Fruit fly (Drosophila melanogaster) whole organism, embryonic: ENCODE measurements around the gene CG9171.

Experiments used
- Awh ChIP-seq: fragments of 200-800 bp; sonication (Bioruptor generic); IDR thresholded peaks from 2 replicates; pipeline ENCODE4, ENCODE4 v1.3.6; 2022; ENCODE audit warnings: missing biosample characterization, missing genetic modification characterization
- CG10321 ChIP-seq: fragments of 200-800 bp; sonication (Bioruptor generic); IDR thresholded peaks from 2 replicates; pipeline ENCODE4 v1.3.6; 2022; ENCODE audit warnings: missing biosample characterization, missing genetic modification characterization
- CG12942 ChIP-seq: fragments of 200-800 bp; sonication (Bioruptor generic); optimal IDR thresholded peaks from 3 replicates; lab custom pipeline; 2016; ENCODE audit warnings: missing biosample characterization, missing genetic modification characterization
- CG15269 ChIP-seq: fragments of 200-800 bp; sonication (Bioruptor generic); optimal IDR thresholded peaks from 2 replicates; lab custom pipeline; 2018; ENCODE audit warnings: missing biosample characterization, mild to moderate bottlenecking, missing genetic modification characterization, moderate library complexity
- CG18599 ChIP-seq: fragments of 200-800 bp; sonication (Bioruptor generic); optimal IDR thresholded peaks from 3 replicates; lab custom pipeline; 2017; ENCODE audit warnings: missing biosample characterization, missing genetic modification characterization, mild to moderate bottlenecking, moderate library complexity, missing genetic modification reagents
- CG2678 ChIP-seq: fragments of 200-800 bp; sonication (Bioruptor generic); optimal IDR thresholded peaks from 3 replicates; lab custom pipeline; 2019; ENCODE audit warnings: missing biosample characterization, mild to moderate bottlenecking, missing genetic modification characterization, moderate library complexity
- CG32532 ChIP-seq: fragments of 200-800 bp; sonication (Bioruptor generic); IDR thresholded peaks from 2 replicates; pipeline ENCODE4 v1.3.6; 2022; ENCODE audit warnings: missing biosample characterization, missing genetic modification characterization
- CG34376 ChIP-seq: fragments of 200-800 bp; sonication (Bioruptor generic); optimal IDR thresholded peaks from 2 replicates; lab custom pipeline; 2018; ENCODE audit warnings: missing biosample characterization, mild to moderate bottlenecking, missing genetic modification characterization
- CG3726 ChIP-seq: fragments of 200-800 bp; sonication (Bioruptor generic); IDR thresholded peaks from 3 replicates; pipeline ENCODE4, ENCODE4 v1.3.6; 2022; ENCODE audit warnings: missing biosample characterization, missing genetic modification characterization
- CG4617 ChIP-seq: fragments of 200-800 bp; sonication (Bioruptor generic); optimal IDR thresholded peaks from 3 replicates; lab custom pipeline; 2016; ENCODE audit warnings: missing biosample characterization, missing genetic modification characterization, borderline replicate concordance
- CG9932 ChIP-seq: fragments of 200-800 bp; sonication (Bioruptor generic); IDR thresholded peaks from 2 replicates; pipeline ENCODE4 v1.3.6; 2022; ENCODE audit warnings: missing biosample characterization, missing genetic modification characterization
- CkIIα-i1 ChIP-seq: fragments of 200-800 bp; sonication (Bioruptor generic); IDR thresholded peaks from 2 replicates; pipeline ENCODE4 v1.3.6; 2022; ENCODE audit warnings: missing biosample characterization, missing genetic modification characterization
- D19A ChIP-seq: fragments of 200-800 bp; optimal IDR thresholded peaks from 3 replicates; lab custom pipeline; 2019; ENCODE audit warnings: missing biosample characterization, mild to moderate bottlenecking, missing genetic modification characterization, moderate library complexity
- Doc3 ChIP-seq: fragments of 200-800 bp; sonication (Bioruptor generic); IDR thresholded peaks from 3 replicates; pipeline ENCODE4 v1.3.6; 2022; ENCODE audit warnings: missing biosample characterization, missing genetic modification characterization; ENCODE audit not compliant: partially characterized antibody
- Fer3 ChIP-seq: fragments of 200-800 bp; sonication (Bioruptor generic); optimal IDR thresholded peaks from 2 replicates; lab custom pipeline; 2018; ENCODE audit warnings: missing biosample characterization, mild to moderate bottlenecking, missing genetic modification characterization, moderate library complexity
- Lpt ChIP-seq: fragments of >200 bp; optimal IDR thresholded peaks from 2 replicates; lab custom pipeline; 2018; ENCODE audit warnings: missing biosample characterization, missing genetic modification characterization
- MBD-R2 ChIP-seq: fragments of 200-800 bp; sonication (Bioruptor generic); IDR thresholded peaks from 2 replicates; pipeline ENCODE4 v1.3.6; 2022; ENCODE audit warnings: missing biosample characterization, missing genetic modification characterization
- NfI ChIP-seq: fragments of 200-800 bp; sonication (Bioruptor generic); optimal IDR thresholded peaks from 3 replicates; lab custom pipeline; 2018; ENCODE audit warnings: missing biosample characterization, mild to moderate bottlenecking, missing genetic modification characterization, moderate library complexity
- PHDP ChIP-seq: fragments of 200-800 bp; sonication (Bioruptor generic); optimal IDR thresholded peaks from 3 replicates; lab custom pipeline; 2018; ENCODE audit warnings: missing biosample characterization, mild to moderate bottlenecking, missing genetic modification characterization, moderate library complexity
- Pdp1 ChIP-seq, 2 experiments: fragments of 200-800 bp; sonication (Bioruptor generic); optimal IDR thresholded peaks; 3 replicates each; lab custom pipeline; 2016; ENCODE audit warnings: missing biosample characterization in 2 of 2, missing genetic modification characterization in 2 of 2, mild to moderate bottlenecking in 1 of 2, moderate library complexity in 1 of 2
- Poxn ChIP-seq: fragments of 200-800 bp; sonication (Bioruptor generic); IDR thresholded peaks from 2 replicates; pipeline ENCODE4 v1.3.6; 2022; ENCODE audit warnings: missing biosample characterization, missing genetic modification characterization
- Tbp ChIP-seq: fragments of >200 bp; optimal IDR thresholded peaks from 2 replicates; lab custom pipeline; 2018; ENCODE audit warnings: missing biosample characterization, missing genetic modification characterization
- Xrp1 ChIP-seq: fragments of 200-800 bp; sonication (Bioruptor generic); IDR thresholded peaks from 2 replicates; pipeline ENCODE4 v1.3.6; 2022; ENCODE audit warnings: missing biosample characterization, missing genetic modification characterization
- ac ChIP-seq: fragments of 200-800 bp; sonication (Bioruptor generic); optimal IDR thresholded peaks from 3 replicates; lab custom pipeline; 2017; ENCODE audit warnings: missing biosample characterization, mild to moderate bottlenecking, missing genetic modification characterization
- cas ChIP-seq: fragments of 200-800 bp; sonication (Bioruptor generic); IDR thresholded peaks from 2 replicates; pipeline ENCODE4 v1.3.6; 2022; ENCODE audit warnings: missing biosample characterization, missing genetic modification characterization
- caup ChIP-seq: fragments of 200-800 bp; sonication (Bioruptor generic); optimal IDR thresholded peaks from 3 replicates; lab custom pipeline; 2017; ENCODE audit warnings: missing biosample characterization, mild to moderate bottlenecking, missing genetic modification characterization, moderate library complexity; ENCODE audit not compliant: severe bottlenecking
- chinmo ChIP-seq: fragments of 200-800 bp; sonication (Bioruptor generic); IDR thresholded peaks from 4 replicates; pipeline ENCODE4 v1.3.6; 2022; ENCODE audit warnings: missing biosample characterization, missing genetic modification characterization; ENCODE audit not compliant: partially characterized antibody
- chn ChIP-seq: fragments of 200-800 bp; sonication (Bioruptor generic); optimal IDR thresholded peaks from 2 replicates; lab custom pipeline; 2016; ENCODE audit warnings: missing biosample characterization, missing genetic modification characterization
- cwo ChIP-seq: fragments of 200-800 bp; sonication (Bioruptor generic); optimal IDR thresholded peaks from 3 replicates; lab custom pipeline; 2017; ENCODE audit warnings: missing biosample characterization, missing genetic modification characterization, mild to moderate bottlenecking, moderate library complexity, missing genetic modification reagents
- exex ChIP-seq: fragments of 200-800 bp; sonication (Bioruptor generic); optimal IDR thresholded peaks from 4 replicates; lab custom pipeline; 2018; ENCODE audit warnings: missing biosample characterization, mild to moderate bottlenecking, missing genetic modification characterization, moderate library complexity
- fru ChIP-seq: fragments of >200 bp; optimal IDR thresholded peaks from 2 replicates; lab custom pipeline; 2017
- gem ChIP-seq: fragments of 200-800 bp; sonication (Bioruptor generic); optimal IDR thresholded peaks from 2 replicates; lab custom pipeline; 2019; ENCODE audit warnings: missing biosample characterization, mild to moderate bottlenecking, missing genetic modification characterization, moderate library complexity
- grn ChIP-seq: fragments of 200-800 bp; sonication (Bioruptor generic); optimal IDR thresholded peaks from 3 replicates; lab custom pipeline; 2017; ENCODE audit warnings: missing biosample characterization, missing genetic modification characterization
- gsb ChIP-seq: fragments of 200-800 bp; sonication (Bioruptor generic); IDR thresholded peaks from 2 replicates; pipeline ENCODE4 v1.3.6; 2022; ENCODE audit warnings: missing biosample characterization, missing genetic modification characterization
- hbn ChIP-seq: fragments of 200-800 bp; sonication (Bioruptor generic); IDR thresholded peaks from 2 replicates; pipeline ENCODE4 v1.3.6; 2022; ENCODE audit warnings: missing biosample characterization, missing genetic modification characterization; ENCODE audit not compliant: partially characterized antibody
- lab ChIP-seq: fragments of 200-800 bp; sonication (Bioruptor generic); optimal IDR thresholded peaks from 3 replicates; lab custom pipeline; 2017; ENCODE audit warnings: missing biosample characterization, missing genetic modification characterization, mild to moderate bottlenecking, moderate library complexity, missing genetic modification reagents
- lbe ChIP-seq: fragments of 200-800 bp; sonication (Bioruptor generic); optimal IDR thresholded peaks from 2 replicates; lab custom pipeline; 2016; ENCODE audit warnings: missing biosample characterization, mild to moderate bottlenecking, missing genetic modification characterization
- lmd ChIP-seq: fragments of 200-800 bp; sonication (Bioruptor generic); IDR thresholded peaks from 2 replicates; pipeline ENCODE4 v1.3.6; 2022; ENCODE audit warnings: missing biosample characterization, missing genetic modification characterization
- luna ChIP-seq: fragments of 200-800 bp; sonication (Bioruptor generic); optimal IDR thresholded peaks from 2 replicates; lab custom pipeline; 2016; ENCODE audit warnings: missing biosample characterization, missing genetic modification characterization
- mirr ChIP-seq: fragments of 200-800 bp; sonication (Bioruptor generic); optimal IDR thresholded peaks from 3 replicates; lab custom pipeline; 2018; ENCODE audit warnings: missing biosample characterization, mild to moderate bottlenecking, missing genetic modification characterization
- peb ChIP-seq: fragments of 200-800 bp; sonication (Bioruptor generic); IDR thresholded peaks from 2 replicates; pipeline ENCODE4 v1.3.6; 2022; ENCODE audit warnings: missing biosample characterization, missing genetic modification characterization
- phol ChIP-seq: fragments of 200-800 bp; sonication (Bioruptor generic); optimal IDR thresholded peaks from 3 replicates; lab custom pipeline; 2018; ENCODE audit warnings: missing biosample characterization, mild to moderate bottlenecking, missing genetic modification characterization, moderate library complexity
- scrt ChIP-seq: fragments of 200-800 bp; sonication (Bioruptor generic); optimal IDR thresholded peaks from 2 replicates; lab custom pipeline; 2018; ENCODE audit warnings: missing biosample characterization, mild to moderate bottlenecking, missing genetic modification characterization, moderate library complexity
- sd ChIP-seq: fragments of 200-800 bp; sonication (Bioruptor generic); optimal IDR thresholded peaks from 3 replicates; lab custom pipeline; 2018; ENCODE audit warnings: missing biosample characterization, mild to moderate bottlenecking, missing genetic modification characterization, moderate library complexity
- sens ChIP-seq: fragments of 200-800 bp; sonication (Bioruptor generic); peaks from one replicate; lab custom pipeline; 2016; ENCODE audit warnings: missing biosample characterization, missing genetic modification characterization
- sens-2 ChIP-seq: fragments of 200-800 bp; sonication (Bioruptor generic); IDR thresholded peaks from 2 replicates; pipeline ENCODE4 v1.3.6; 2022; ENCODE audit warnings: missing biosample characterization, missing genetic modification characterization
- sima ChIP-seq: fragments of 200-800 bp; sonication (Bioruptor generic); optimal IDR thresholded peaks from 2 replicates; lab custom pipeline; 2016; ENCODE audit warnings: missing biosample characterization, missing genetic modification characterization
- sug ChIP-seq: fragments of 200-800 bp; optimal IDR thresholded peaks from 2 replicates; lab custom pipeline; 2019; ENCODE audit warnings: missing biosample characterization, mild to moderate bottlenecking, missing genetic modification characterization, moderate library complexity

CG9171 gene

DNA sequence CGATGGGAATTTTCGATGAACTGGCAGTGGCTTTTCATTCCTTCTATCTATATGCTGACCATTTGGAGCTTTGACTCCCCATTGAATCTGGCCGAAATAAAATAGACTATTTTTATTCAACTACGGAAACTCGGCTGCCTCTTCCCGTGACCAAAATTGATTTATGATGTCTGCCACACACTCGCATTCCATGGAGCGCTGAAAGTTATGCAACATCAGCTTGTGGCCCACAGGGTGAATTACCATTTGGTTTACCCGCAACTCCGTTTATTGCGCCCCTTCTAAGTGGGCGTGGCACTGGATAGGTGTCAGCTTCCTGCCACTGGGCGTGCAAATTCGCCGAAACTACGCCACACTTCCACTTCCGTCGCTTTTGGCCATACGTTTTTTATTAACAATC lies 7.0 kb downstream of the CG9171 start:
- no peak for TF ChIP-seq Poxn (GFP tag; lab: Robert Waterston, UW)
- peak; percentile 63 for TF ChIP-seq sd (tag; lab: Kevin White, UChicago)
- 0 out of 4 replicates have a peak, but pooled peaks have one; percentile 25 for TF ChIP-seq chinmo (GFP tag; lab: Robert Waterston, UW)
- TF ChIP-seq Lpt = no peak
- TF ChIP-seq ac (GFP tag; lab: Kevin White, UChicago) = no peak
- no peak for TF ChIP-seq sima
- peak in 1 of 2 experiments; percentile 56 for TF ChIP-seq Pdp1 (GFP tag; optimal IDR thresholded peaks at IDR 0.05; lab: Kevin White, UChicago)
- no peak for TF ChIP-seq cas
- no peak for TF ChIP-seq CG12942 (GFP tag; lab: Kevin White, UChicago)
- no peak for TF ChIP-seq hbn (GFP tag; lab: Robert Waterston, UW)

dm6 chr2L:5790799-5791526 lies 9.1 kb downstream of the CG9171 start:
- TF ChIP-seq CG32532 (GFP tag; lab: Robert Waterston, UW) (no peak), CG3726 (GFP tag; lab: Robert Waterston, UW) (no peak), CG15269 (tag; lab: Kevin White, UChicago) (peak; percentile 25), Fer3 (no peak), cwo (GFP tag; lab: Kevin White, UChicago) (peak; percentile 9), sens (GFP tag; lab: Kevin White, UChicago) (peak; percentile 52), CG9932 (GFP tag; lab: Robert Waterston, UW) (no peak), CG2678 (tag; lab: Kevin White, UChicago) (peak; percentile 10), CG18599 (GFP tag; lab: Kevin White, UChicago) (peak; percentile 23), Xrp1 (GFP tag; lab: Robert Waterston, UW) (0 out of 2 replicates have a peak, but pooled peaks have one; percentile 6), grn (GFP tag; lab: Kevin White, UChicago) (peak; percentile 2), PHDP (tag; lab: Kevin White, UChicago) (no peak), gem (tag; lab: Kevin White, UChicago) (peak; percentile 8), Awh (GFP tag; lab: Robert Waterston, UW) (no peak), gsb (GFP tag; lab: Robert Waterston, UW) (no peak), peb (GFP tag; lab: Robert Waterston, UW) (no peak), NfI (GFP tag; lab: Kevin White, UChicago) (no peak), CG10321 (no peak), sens-2 (GFP tag; lab: Robert Waterston, UW) (0 out of 2 replicates have a peak, but pooled peaks have one; percentile 34), CG4617 (GFP tag; lab: Kevin White, UChicago) (no peak), lbe (GFP tag; lab: Kevin White, UChicago) (no peak), CkIIα-i1 (no peak), CG34376 (GFP tag; lab: Kevin White, UChicago) (peak; percentile 26), lab (peak; percentile 25), scrt (no peak), MBD-R2 (GFP tag; lab: Robert Waterston, UW) (no peak), fru (lab: Kevin White, UChicago) (no peak), Pdp1 (GFP tag; optimal IDR thresholded peaks at IDR 0.05; lab: Kevin White, UChicago) (no peak), D19A (peak; percentile 60), Doc3 (GFP tag; lab: Robert Waterston, UW) (no peak), sug (tag; lab: Kevin White, UChicago) (peak; percentile 27), chn (no peak), lmd (GFP tag; lab: Robert Waterston, UW) (no peak), sd (tag; lab: Kevin White, UChicago) (peak; percentile 88), Tbp (GFP tag; lab: Kevin White, UChicago) (no peak), caup (GFP tag; lab: Kevin White, UChicago) (peak; percentile 61), exex (peak; percentile 95), mirr (peak; percentile 94), luna (no peak), phol (tag; lab: Kevin White, UChicago) (no peak)
